Fruit fly (Drosophila melanogaster) whole organism, prepupa: ENCODE results near the gene CG34242.

ENCODE experiments used
- Blimp-1 ChIP-seq: fragments of 200-800 bp; sonication (Bioruptor generic); optimal IDR thresholded peaks from 3 replicates; lab custom pipeline; 2017; ENCODE audit warnings: missing biosample characterization, missing genetic modification characterization, mild to moderate bottlenecking, moderate library complexity, missing genetic modification reagents
- CG10631 ChIP-seq: fragments of 200-800 bp; sonication (Bioruptor generic); optimal IDR thresholded peaks from 2 replicates; lab custom pipeline; 2016; ENCODE audit warnings: missing biosample characterization, missing genetic modification characterization
- CG10669 ChIP-seq: fragments of 200-800 bp; sonication (Bioruptor generic); optimal IDR thresholded peaks from 3 replicates; lab custom pipeline; 2018; ENCODE audit warnings: missing biosample characterization, mild to moderate bottlenecking, missing genetic modification characterization, moderate library complexity
- CG11294 ChIP-seq: fragments of 200-800 bp; sonication (Bioruptor generic); IDR thresholded peaks from 2 replicates; pipeline ENCODE4 v1.3.6; 2022; ENCODE audit warnings: missing biosample characterization, missing genetic modification characterization
- CG11762 ChIP-seq: fragments of 200-800 bp; sonication (Bioruptor generic); optimal IDR thresholded peaks from 3 replicates; lab custom pipeline; 2016; ENCODE audit warnings: missing biosample characterization, missing genetic modification characterization; ENCODE audit not compliant: insufficient read depth
- CG11902 ChIP-seq: fragments of 200-800 bp; sonication (Bioruptor generic); optimal IDR thresholded peaks from 3 replicates; lab custom pipeline; 2016; ENCODE audit warnings: missing biosample characterization, missing genetic modification characterization
- CG15336 ChIP-seq: fragments of 200-800 bp; sonication (Bioruptor generic); IDR thresholded peaks from 2 replicates; pipeline ENCODE4 v1.3.6; 2022; ENCODE audit warnings: missing biosample characterization, missing genetic modification characterization
- CG1621 ChIP-seq: fragments of 200-800 bp; sonication (Bioruptor generic); optimal IDR thresholded peaks from 3 replicates; lab custom pipeline; 2018; ENCODE audit warnings: missing biosample characterization, mild to moderate bottlenecking, missing genetic modification characterization
- CG16779 ChIP-seq: fragments of 200-800 bp; sonication (Bioruptor generic); optimal IDR thresholded peaks from 3 replicates; lab custom pipeline; 2017; ENCODE audit warnings: missing biosample characterization, mild to moderate bottlenecking, missing genetic modification characterization
- CG3032 ChIP-seq: fragments of 200-800 bp; optimal IDR thresholded peaks from 2 replicates; lab custom pipeline; 2019; ENCODE audit warnings: missing biosample characterization, mild to moderate bottlenecking, missing genetic modification characterization, moderate library complexity
- CG32006 ChIP-seq: fragments of 200-800 bp; sonication (Bioruptor generic); optimal IDR thresholded peaks from 3 replicates; lab custom pipeline; 2017; ENCODE audit warnings: missing biosample characterization, mild to moderate bottlenecking, missing genetic modification characterization
- CG34406 ChIP-seq: fragments of 200-800 bp; sonication (Bioruptor generic); optimal IDR thresholded peaks from 3 replicates; lab custom pipeline; 2016; ENCODE audit warnings: missing biosample characterization, missing genetic modification characterization
- CG4318 ChIP-seq: fragments of 200-800 bp; sonication (Bioruptor generic); optimal IDR thresholded peaks from 3 replicates; lab custom pipeline; 2017; ENCODE audit warnings: missing biosample characterization, mild to moderate bottlenecking, missing genetic modification characterization
- CG6163 ChIP-seq: fragments of 200-800 bp; sonication (Bioruptor generic); IDR thresholded peaks from 3 replicates; pipeline ENCODE4 v1.3.6; 2022; ENCODE audit warnings: missing biosample characterization, missing genetic modification characterization
- CG6792 ChIP-seq: fragments of 200-800 bp; sonication (Bioruptor generic); optimal IDR thresholded peaks from 3 replicates; lab custom pipeline; 2016; ENCODE audit warnings: missing biosample characterization, missing genetic modification characterization
- CG6808 ChIP-seq: fragments of 200-800 bp; sonication (Bioruptor generic); optimal IDR thresholded peaks from 3 replicates; lab custom pipeline; 2017; ENCODE audit warnings: missing biosample characterization, missing genetic modification characterization, mild to moderate bottlenecking, moderate library complexity, missing genetic modification reagents
- CG6854 ChIP-seq: fragments of 200-800 bp; sonication (Bioruptor generic); optimal IDR thresholded peaks from 2 replicates; lab custom pipeline; 2017; ENCODE audit warnings: missing biosample characterization, mild to moderate bottlenecking, missing genetic modification characterization
- CG8319 ChIP-seq: fragments of 200-800 bp; sonication (Bioruptor generic); optimal IDR thresholded peaks from 3 replicates; lab custom pipeline; 2016; ENCODE audit warnings: missing biosample characterization, missing genetic modification characterization
- CG8632 ChIP-seq: fragments of 200-800 bp; sonication (Bioruptor generic); optimal IDR thresholded peaks from 3 replicates; lab custom pipeline; 2016; ENCODE audit warnings: missing biosample characterization, missing genetic modification characterization
- CG9139 ChIP-seq: fragments of 200-800 bp; sonication (Bioruptor generic); optimal IDR thresholded peaks from 3 replicates; lab custom pipeline; 2017; ENCODE audit warnings: missing biosample characterization, mild to moderate bottlenecking, missing genetic modification characterization
- Eip75B ChIP-seq: fragments of 200-800 bp; sonication (Bioruptor generic); optimal IDR thresholded peaks from 3 replicates; lab custom pipeline; 2016; ENCODE audit warnings: missing biosample characterization, missing genetic modification characterization
- Eip78C ChIP-seq: fragments of 200-800 bp; sonication (Bioruptor generic); peaks from one replicate; lab custom pipeline; 2016; ENCODE audit warnings: missing biosample characterization, missing genetic modification characterization
- Eip93F ChIP-seq: fragments of 200-800 bp; sonication (Bioruptor generic); optimal IDR thresholded peaks from 2 replicates; lab custom pipeline; 2016; ENCODE audit warnings: missing biosample characterization, mild to moderate bottlenecking, missing genetic modification characterization
- Ets21C ChIP-seq: fragments of 200-800 bp; sonication (Bioruptor generic); optimal IDR thresholded peaks from 3 replicates; lab custom pipeline; 2016; ENCODE audit warnings: missing biosample characterization, missing genetic modification characterization
- Ets96B ChIP-seq: fragments of 200-800 bp; optimal IDR thresholded peaks from 2 replicates; lab custom pipeline; 2019; ENCODE audit warnings: missing biosample characterization, mild to moderate bottlenecking, missing genetic modification characterization, moderate library complexity
- Gug ChIP-seq: fragments of 200-800 bp; sonication (Bioruptor generic); IDR thresholded peaks from 2 replicates; pipeline ENCODE4 v1.3.6; 2022; ENCODE audit warnings: missing biosample characterization, missing genetic modification characterization
- Hr38 ChIP-seq: sonication (Bioruptor generic); optimal IDR thresholded peaks from 2 replicates; lab custom pipeline; 2016; ENCODE audit warnings: missing biosample characterization, missing genetic modification characterization
- Hr39 ChIP-seq: fragments of 200-800 bp; sonication (Bioruptor generic); optimal IDR thresholded peaks from 2 replicates; lab custom pipeline; 2016; ENCODE audit warnings: missing biosample characterization, missing genetic modification characterization
- Hr4 ChIP-seq: fragments of 200-800 bp; sonication (Bioruptor generic); optimal IDR thresholded peaks from 3 replicates; lab custom pipeline; 2016; ENCODE audit warnings: missing biosample characterization, missing genetic modification characterization
- OdsH ChIP-seq: fragments of 200-800 bp; sonication (Bioruptor generic); optimal IDR thresholded peaks from 3 replicates; lab custom pipeline; 2016; ENCODE audit warnings: missing biosample characterization, missing genetic modification characterization
- Smox ChIP-seq: fragments of 200-800 bp; sonication (Bioruptor generic); optimal IDR thresholded peaks from 3 replicates; lab custom pipeline; 2016; ENCODE audit warnings: missing biosample characterization, missing genetic modification characterization
- Sox102F ChIP-seq: fragments of 200-800 bp; sonication (Bioruptor generic); optimal IDR thresholded peaks from 2 replicates; lab custom pipeline; 2016; ENCODE audit warnings: missing biosample characterization, mild to moderate bottlenecking, missing genetic modification characterization
- Sox14 ChIP-seq: fragments of 200-800 bp; sonication (Bioruptor generic); optimal IDR thresholded peaks from 3 replicates; lab custom pipeline; 2016; ENCODE audit warnings: missing biosample characterization, missing genetic modification characterization
- achi ChIP-seq: fragments of 200-800 bp; sonication (Bioruptor generic); optimal IDR thresholded peaks from 3 replicates; lab custom pipeline; 2016; ENCODE audit warnings: missing biosample characterization, missing genetic modification characterization
- acj6 ChIP-seq: fragments of 200-800 bp; sonication (Bioruptor generic); optimal IDR thresholded peaks from 3 replicates; lab custom pipeline; 2016; ENCODE audit warnings: missing biosample characterization, missing genetic modification characterization
- cyc ChIP-seq: fragments of 200-800 bp; sonication (Bioruptor generic); optimal IDR thresholded peaks from 3 replicates; lab custom pipeline; 2016; ENCODE audit warnings: missing biosample characterization, missing genetic modification characterization
- dac ChIP-seq: fragments of 200-800 bp; sonication (Bioruptor generic); optimal IDR thresholded peaks from 2 replicates; lab custom pipeline; 2017; ENCODE audit warnings: missing biosample characterization, mild to moderate bottlenecking, missing genetic modification characterization
- eg ChIP-seq: fragments of 200-800 bp; sonication (Bioruptor generic); IDR thresholded peaks from 3 replicates; pipeline ENCODE4 v1.3.6; 2022; ENCODE audit warnings: missing biosample characterization, missing genetic modification characterization
- esn ChIP-seq: fragments of 200-800 bp; sonication (Bioruptor generic); optimal IDR thresholded peaks from 2 replicates; lab custom pipeline; 2016; ENCODE audit warnings: missing biosample characterization, mild to moderate bottlenecking, missing genetic modification characterization, moderate library complexity
- fkh ChIP-seq: fragments of 200-800 bp; sonication (Bioruptor generic); optimal IDR thresholded peaks from 3 replicates; lab custom pipeline; 2017; ENCODE audit warnings: missing biosample characterization, mild to moderate bottlenecking, missing genetic modification characterization, moderate library complexity
- lz ChIP-seq: fragments of 200-800 bp; sonication (Bioruptor generic); optimal IDR thresholded peaks from 3 replicates; lab custom pipeline; 2016; ENCODE audit warnings: missing biosample characterization, missing genetic modification characterization
- net ChIP-seq: fragments of 200-800 bp; sonication (Bioruptor generic); optimal IDR thresholded peaks from 3 replicates; lab custom pipeline; 2016; ENCODE audit warnings: missing biosample characterization, missing genetic modification characterization
- pdm3 ChIP-seq: fragments of 200-800 bp; sonication (Bioruptor generic); optimal IDR thresholded peaks from 3 replicates; lab custom pipeline; 2016; ENCODE audit warnings: missing biosample characterization, missing genetic modification characterization
- salr ChIP-seq, 2 experiments: fragments of 200-800 bp; sonication (Bioruptor generic); optimal IDR thresholded peaks; 3 replicates each; lab custom pipeline; 2016 to 2018; ENCODE audit warnings: missing biosample characterization in 2 of 2, missing genetic modification characterization in 2 of 2, mild to moderate bottlenecking in 1 of 2
- spab ChIP-seq: fragments of 200-800 bp; sonication (Bioruptor generic); optimal IDR thresholded peaks from 2 replicates; lab custom pipeline; 2017; ENCODE audit warnings: missing biosample characterization, mild to moderate bottlenecking, missing genetic modification characterization, missing genetic modification reagents
- svp ChIP-seq: fragments of 200-800 bp; sonication (Bioruptor generic); peaks from one replicate; lab custom pipeline; 2016; ENCODE audit warnings: missing biosample characterization, missing genetic modification characterization
- topi ChIP-seq: fragments of 200-800 bp; sonication (Bioruptor generic); optimal IDR thresholded peaks from 3 replicates; lab custom pipeline; 2016; ENCODE audit warnings: missing biosample characterization, missing genetic modification characterization
- vri ChIP-seq: fragments of 200-800 bp; sonication (Bioruptor generic); optimal IDR thresholded peaks from 3 replicates; lab custom pipeline; 2016; ENCODE audit warnings: missing biosample characterization, mild to moderate bottlenecking, missing genetic modification characterization

CG34242 gene

dm6 chr3L:12496428-12497344, 37.1 kb upstream of the CG34242 start, which contains the start of gene CG10657 (continued):
- peak; percentile 28 for TF ChIP-seq CG1621
- TF ChIP-seq OdsH: peak; percentile 30
- TF ChIP-seq CG8632 (GFP tag; lab: Kevin White, UChicago): peak; percentile 4
- TF ChIP-seq CG11902 (GFP tag; lab: Kevin White, UChicago): no peak
- no peak for TF ChIP-seq Eip93F (GFP tag; lab: Kevin White, UChicago)

dm6 chr3L:12501249-12501648, 32.5 kb upstream of the CG34242 start, which contains the start of the genes CG10638 and CG10681:
Gene CG10638 (minus strand): TSS chr3L:12501311.
Gene CG10681 (plus strand): TSS chr3L:12501513.
- TF ChIP-seq CG8632 (GFP tag; lab: Kevin White, UChicago): peak; percentile 4
- TF ChIP-seq CG10669 (GFP tag; lab: Kevin White, UChicago): no peak
- TF ChIP-seq Blimp-1 (GFP tag; lab: Kevin White, UChicago): peak; percentile 8
- peak; percentile 74 for TF ChIP-seq esn (GFP tag; lab: Kevin White, UChicago)
- no peak for TF ChIP-seq CG11762 (GFP tag; lab: Kevin White, UChicago)
- no peak for TF ChIP-seq CG11902 (GFP tag; lab: Kevin White, UChicago)
- peak; percentile 52 for TF ChIP-seq acj6 (GFP tag; lab: Kevin White, UChicago)
- no peak for TF ChIP-seq CG16779 (tag; lab: Kevin White, UChicago)
- TF ChIP-seq Smox (GFP tag; lab: Kevin White, UChicago): no peak
- TF ChIP-seq CG10631 (GFP tag; lab: Kevin White, UChicago): peak; percentile 45
- no peak for TF ChIP-seq salr (GFP tag; optimal IDR thresholded peaks at IDR 0.05; lab: Kevin White, UChicago)
- TF ChIP-seq spab: no peak
- no peak for TF ChIP-seq Gug (GFP tag; lab: Robert Waterston, UW)
- peak; percentile 43 for TF ChIP-seq cyc (GFP tag; lab: Kevin White, UChicago)
- peak; percentile 65 for TF ChIP-seq fkh (GFP tag; lab: Kevin White, UChicago)
- no peak for TF ChIP-seq Hr38
- peak; percentile 35 for TF ChIP-seq CG3032 (tag; lab: Kevin White, UChicago)
- TF ChIP-seq CG8319 (GFP tag; lab: Kevin White, UChicago): no peak
- TF ChIP-seq CG34406 (GFP tag; lab: Kevin White, UChicago): peak; percentile 34
- no peak for TF ChIP-seq eg (GFP tag; lab: Robert Waterston, UW)
- peak; percentile 33 for TF ChIP-seq CG6854
- peak; percentile 68 for TF ChIP-seq Eip75B (GFP tag; lab: Kevin White, UChicago)
- TF ChIP-seq CG6792 (GFP tag; lab: Kevin White, UChicago): peak; percentile 1
- peak; percentile 4 for TF ChIP-seq CG6808 (GFP tag; lab: Kevin White, UChicago)
- TF ChIP-seq CG11294 (GFP tag; lab: Robert Waterston, UW): no peak
- TF ChIP-seq Sox102F (GFP tag; lab: Kevin White, UChicago): no peak
- no peak for TF ChIP-seq net (GFP tag; lab: Kevin White, UChicago)
- TF ChIP-seq Eip93F (GFP tag; lab: Kevin White, UChicago): peak; percentile 36
- no peak for TF ChIP-seq CG6163 (GFP tag; lab: Robert Waterston, UW)
- TF ChIP-seq Hr39 (GFP tag; lab: Kevin White, UChicago): no peak
- peak; percentile 44 for TF ChIP-seq CG1621
- TF ChIP-seq Ets21C: no peak
- no peak for TF ChIP-seq CG32006 (GFP tag; lab: Kevin White, UChicago)
- TF ChIP-seq CG4318 (GFP tag; lab: Kevin White, UChicago): no peak
- TF ChIP-seq pdm3 (GFP tag; lab: Kevin White, UChicago): no peak
- TF ChIP-seq topi (GFP tag; lab: Kevin White, UChicago): peak; percentile 59
- TF ChIP-seq achi (GFP tag; lab: Kevin White, UChicago): peak; percentile 41
- TF ChIP-seq CG9139: no peak
- peak; percentile 49 for TF ChIP-seq lz (GFP tag; lab: Kevin White, UChicago)
- peak; percentile 56 for TF ChIP-seq Hr4
- no peak for TF ChIP-seq svp (GFP tag; lab: Kevin White, UChicago)
- TF ChIP-seq CG15336 (GFP tag; lab: Robert Waterston, UW): no peak
- TF ChIP-seq dac (GFP tag; lab: Kevin White, UChicago): no peak
- TF ChIP-seq Eip78C (GFP tag; lab: Kevin White, UChicago): peak; percentile 88
- TF ChIP-seq Sox14 (GFP tag; lab: Kevin White, UChicago): peak; percentile 81
- TF ChIP-seq Ets96B (tag; lab: Kevin White, UChicago): peak; percentile 26
- peak; percentile 59 for TF ChIP-seq vri (GFP tag; lab: Kevin White, UChicago)
